Fruit fly (Drosophila melanogaster) whole organism: ENCODE data around the gene CG43813.

Experiments used
- Dll ChIP-seq: fragments of >200 bp; optimal IDR thresholded peaks from 2 replicates; lab custom pipeline; 2017
- usp ChIP-seq: fragments of >200 bp; optimal IDR thresholded peaks from 2 replicates; lab custom pipeline; 2017; ENCODE audit warnings: missing biosample characterization, missing genetic modification characterization, mixed read lengths

dm6 chr2L:12347862-12348261 lies 3.8 kb upstream of the CG43813 start:
- no peak for TF ChIP-seq Dll (lab: Kevin White, UChicago)
- TF ChIP-seq usp (GFP tag; lab: Kevin White, UChicago): no peak
